Fruit fly (Drosophila melanogaster): ENCODE measurements around the gene CG15403.

CG15403 gene

dm6 chr2L:3128335-3128734, at the start of gene CG15403:
Gene CG15403 (plus strand): TSS chr2L:3128635.
- no peak for TF ChIP-seq noc (tag; optimal IDR thresholded peaks at IDR 0.05)

DNA sequence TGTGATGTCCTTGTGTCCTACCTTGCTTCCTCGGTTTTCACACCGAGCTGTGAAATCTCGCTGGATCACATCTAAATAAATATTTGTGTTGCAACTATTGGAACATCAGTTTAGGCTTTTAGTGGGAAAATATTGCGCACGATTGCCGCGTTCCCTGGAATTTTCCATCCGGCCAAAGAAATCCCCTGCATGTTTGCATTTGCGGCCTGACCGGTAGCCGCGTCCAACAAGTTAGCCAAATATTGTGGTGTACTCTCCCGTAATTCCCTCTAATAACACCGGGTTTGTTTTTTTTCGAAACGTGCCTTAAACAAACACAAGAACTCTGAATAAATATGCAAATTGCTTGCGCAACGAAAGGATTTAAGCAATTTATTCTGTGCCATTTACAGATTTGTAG, 49.7 kb upstream of the CG15403 start:
- TF ChIP-seq noc (tag; optimal IDR thresholded peaks at IDR 0.05) = no peak

DNA sequence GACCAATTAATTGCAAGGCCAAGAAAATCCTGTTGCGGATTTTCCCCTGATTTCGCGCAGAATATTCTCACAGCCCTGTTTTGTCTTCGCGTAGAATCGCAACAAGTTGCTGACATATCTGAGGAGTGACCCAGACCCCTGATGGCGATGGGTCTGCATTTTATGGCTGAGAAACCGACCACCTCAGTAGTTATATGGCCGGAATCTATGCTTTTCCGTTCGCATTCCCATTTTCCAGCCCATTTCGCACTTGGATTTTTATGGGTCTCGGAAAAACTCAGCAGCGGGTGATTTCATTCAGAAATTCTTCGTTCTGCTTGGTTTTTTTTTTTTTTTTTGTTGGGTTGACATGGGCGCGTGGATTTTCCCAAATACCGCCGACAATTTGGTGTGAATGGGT, 45.5 kb upstream of the CG15403 start:
- no peak for TF ChIP-seq noc (tag; optimal IDR thresholded peaks at IDR 0.05)

- TF ChIP-seq noc (tag; optimal IDR thresholded peaks at IDR 0.05) = no peak
Measured at dm6 chr2L:3083510-3083909, 44.9 kb upstream of the CG15403 start.

- peak; percentile 72 for TF ChIP-seq noc (tag; optimal IDR thresholded peaks at IDR 0.05)
Measured at dm6 chr2L:3086290-3086876, 42.1 kb upstream of the CG15403 start.

- no peak for TF ChIP-seq noc (tag; optimal IDR thresholded peaks at IDR 0.05)
Measured at dm6 chr2L:3088238-3088874, 40.1 kb upstream of the CG15403 start.

DNA sequence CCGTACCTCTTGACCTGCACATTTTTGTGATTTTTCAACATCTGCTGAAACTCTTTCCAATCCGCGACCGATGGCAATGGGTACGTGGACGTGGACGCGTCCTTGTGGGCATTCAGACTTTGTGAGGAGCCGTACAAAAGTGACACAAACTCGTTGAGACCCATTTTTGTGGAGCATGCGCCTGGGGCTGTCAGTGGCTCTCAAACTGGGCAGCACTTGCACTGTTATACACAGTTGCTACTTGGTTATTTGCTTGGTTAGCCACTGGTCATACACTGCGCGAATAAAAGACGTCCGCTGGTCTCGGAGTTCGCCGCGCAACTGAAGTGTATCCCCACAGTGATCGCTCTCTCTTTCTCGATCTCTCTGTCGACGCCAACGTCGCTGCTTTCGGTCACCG, 38.2 kb upstream of the CG15403 start:
- TF ChIP-seq noc (tag; optimal IDR thresholded peaks at IDR 0.05) = no peak

- peak; percentile 83 for TF ChIP-seq noc (tag; optimal IDR thresholded peaks at IDR 0.05)
Measured at dm6 chr2L:3092535-3092934, 35.9 kb upstream of the CG15403 start.

DNA sequence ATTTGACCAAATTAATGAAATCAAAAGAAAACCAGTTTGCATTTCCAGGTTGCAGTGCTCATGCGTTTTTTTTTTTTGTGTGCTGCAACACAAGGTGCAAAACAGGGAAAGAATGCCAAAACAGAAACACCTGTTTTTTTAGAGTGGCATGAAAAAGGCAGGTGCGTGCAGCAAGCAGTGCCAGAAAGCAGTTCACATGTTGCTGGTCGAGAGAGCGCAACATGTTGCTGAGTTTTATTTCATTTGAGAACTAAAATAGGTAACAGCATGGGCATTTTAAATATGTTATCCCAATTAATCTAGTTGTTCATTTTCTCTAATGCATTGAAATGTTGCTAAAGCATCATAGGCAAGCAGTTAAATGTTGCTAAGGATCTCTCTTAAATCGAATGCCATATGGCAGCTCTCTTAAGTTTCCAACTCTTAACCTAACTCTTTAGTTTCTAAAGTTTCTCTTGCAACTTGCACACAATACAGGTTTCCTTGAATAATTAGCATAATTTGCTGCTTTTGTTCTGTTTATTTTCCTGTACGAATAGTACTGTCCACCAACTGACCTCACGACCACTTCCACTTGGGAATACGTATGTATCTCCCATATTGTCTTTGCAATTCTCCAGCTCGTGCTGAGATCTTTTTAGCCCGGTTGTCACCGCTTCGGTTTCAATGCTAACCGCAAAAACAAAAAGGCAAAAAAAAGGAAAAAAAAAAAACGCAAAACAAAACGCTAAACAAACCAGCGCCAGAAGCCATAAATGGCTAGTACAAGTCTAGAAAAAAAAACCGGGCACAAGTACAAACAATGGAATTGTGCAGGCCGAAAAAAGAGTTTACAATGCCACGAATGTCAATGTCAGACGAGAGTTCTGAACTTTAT, 33.3 kb upstream of the CG15403 start:
- TF ChIP-seq noc (tag; optimal IDR thresholded peaks at IDR 0.05) = no peak

- TF ChIP-seq noc (tag; optimal IDR thresholded peaks at IDR 0.05) = no peak
Measured at dm6 chr2L:3099930-3100329, 28.5 kb upstream of the CG15403 start.

- no peak for TF ChIP-seq noc (tag; optimal IDR thresholded peaks at IDR 0.05)
Measured at dm6 chr2L:3100812-3101211, 27.6 kb upstream of the CG15403 start.

DNA sequence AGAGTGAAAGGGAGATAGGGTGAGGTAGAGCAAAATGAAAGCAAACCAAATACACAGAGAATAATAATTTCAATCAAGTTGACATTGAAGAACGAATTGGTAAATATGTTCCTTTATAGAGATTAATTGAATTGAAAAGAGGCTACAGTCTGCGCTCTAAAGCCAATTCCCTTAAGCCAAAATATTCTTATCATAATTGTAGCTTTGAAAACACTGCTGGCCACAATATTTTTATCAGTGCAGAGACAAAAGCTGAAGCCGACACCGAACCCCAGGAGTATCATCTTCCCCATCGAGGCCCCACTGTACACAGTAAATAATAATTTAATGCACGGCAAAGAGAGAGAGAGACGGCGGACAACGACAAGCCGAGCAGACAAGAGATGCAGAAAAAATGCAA, 22.5 kb upstream of the CG15403 start:
- no peak for TF ChIP-seq noc (tag; optimal IDR thresholded peaks at IDR 0.05)

DNA sequence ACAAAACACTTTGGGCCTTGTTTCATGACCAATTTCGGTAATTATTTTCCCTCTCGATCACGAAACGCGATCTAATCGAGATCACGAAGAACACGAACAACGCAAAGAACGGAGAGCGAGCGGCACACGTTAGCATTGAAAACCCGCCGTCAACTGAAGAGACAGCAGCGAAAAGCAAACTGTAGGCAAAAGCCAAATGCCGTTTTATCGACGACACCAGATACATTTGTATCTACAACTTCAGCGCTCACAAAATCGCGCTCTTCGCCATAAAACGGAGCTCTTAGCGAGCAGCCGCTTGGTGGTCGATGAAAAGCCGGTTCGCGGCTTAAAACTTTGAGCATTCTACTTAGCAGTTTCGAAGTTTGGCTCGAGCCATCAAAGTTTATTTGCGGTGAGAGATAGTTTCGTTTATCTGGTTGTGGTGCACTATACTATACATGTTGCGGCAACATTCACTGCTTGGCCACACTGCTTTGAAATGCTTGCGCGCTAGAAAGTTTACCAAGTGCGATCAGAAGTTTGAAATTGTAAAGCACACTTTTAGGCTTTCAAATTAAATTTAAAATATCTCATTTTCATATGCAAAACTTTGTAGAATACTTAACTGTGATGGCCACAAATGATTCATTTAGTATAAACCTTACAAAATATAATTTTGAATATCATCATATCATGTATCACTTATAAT, 20.3 kb upstream of the CG15403 start:
- TF ChIP-seq noc (tag; optimal IDR thresholded peaks at IDR 0.05) = no peak

- no peak for TF ChIP-seq noc (tag; optimal IDR thresholded peaks at IDR 0.05)
Measured at dm6 chr2L:3109372-3109771, 19.1 kb upstream of the CG15403 start, which contains the start of gene PpD6. Gene PpD6 (plus strand): TSS chr2L:3109672.

dm6 chr2L:3114132-3114531, 14.3 kb upstream of the CG15403 start:
- TF ChIP-seq noc (tag; optimal IDR thresholded peaks at IDR 0.05) = no peak

- TF ChIP-seq noc (tag; optimal IDR thresholded peaks at IDR 0.05) = no peak
Measured at dm6 chr2L:3114887-3115286, 13.5 kb upstream of the CG15403 start.

Data from whole organism, larva.